Fruit fly (Drosophila melanogaster): ENCODE measurements around the gene CG33645.
A peak's percentile ranks its signal among the peaks of the same experiment; 100 is the strongest.

The CG33645 gene

DNA sequence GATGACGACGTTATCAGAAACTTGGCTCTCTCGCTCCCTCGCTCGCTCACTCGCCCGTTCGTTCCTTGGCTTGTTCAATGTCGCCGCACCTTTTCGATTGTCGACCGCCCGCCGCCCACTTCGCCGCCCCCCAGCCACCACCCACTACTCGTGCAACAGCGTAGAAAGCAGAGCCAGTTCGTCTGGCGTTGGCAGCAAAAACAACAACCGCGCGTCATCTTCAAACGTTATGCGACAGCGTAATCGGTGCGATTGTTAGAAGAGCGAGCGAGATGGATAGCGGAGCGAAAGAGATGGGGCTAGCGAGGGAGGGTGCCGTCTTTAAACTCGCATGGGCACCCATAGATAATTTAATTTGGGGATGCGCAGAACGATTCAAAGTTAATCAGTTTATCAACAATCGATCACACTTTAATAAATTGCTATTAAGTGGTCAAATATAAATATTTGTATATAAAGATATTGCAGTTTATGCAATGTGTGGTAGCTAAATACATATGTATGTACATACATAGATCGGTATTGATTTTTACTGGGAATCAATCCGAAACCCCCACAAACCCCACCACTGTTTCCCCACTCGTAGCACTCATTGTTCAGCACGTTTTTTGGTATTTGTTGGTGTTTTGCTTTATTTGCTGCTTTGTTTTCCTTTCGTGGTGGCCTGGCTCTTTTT is 18.2 kb upstream of the CG33645 start (continued):
- TF ChIP-seq inv (GFP tag; IDR thresholded peaks at IDR 0.05; ENCODE audit: partially characterized antibody), result no peak
- TF ChIP-seq oc (tag; optimal IDR thresholded peaks at IDR 0.05), result no peak
- peak; percentile 33 for TF ChIP-seq CG8388 (GFP tag; optimal IDR thresholded peaks at IDR 0.05)
- TF ChIP-seq grn (GFP tag; optimal IDR thresholded peaks at IDR 0.05), result no peak
- peak; percentile 52; the same call in 1 of the 2 replicates for TF ChIP-seq Xrp1 (GFP tag; IDR thresholded peaks at IDR 0.05)
- peak; percentile 57 for TF ChIP-seq CG9437 (GFP tag; optimal IDR thresholded peaks at IDR 0.05)
- no peak for TF ChIP-seq CG18476 (GFP tag; optimal IDR thresholded peaks at IDR 0.05)
- peak; percentile 41; the same call in 1 of the 3 replicates for TF ChIP-seq croc (GFP tag; conservative IDR thresholded peaks at IDR 0.05)
- TF ChIP-seq jigr1 (GFP tag; IDR thresholded peaks at IDR 0.05), result no peak
- TF ChIP-seq CG1602 (GFP tag; optimal IDR thresholded peaks at IDR 0.05), result no peak
- TF ChIP-seq gcm2 (GFP tag; optimal IDR thresholded peaks at IDR 0.05), result no peak
- TF ChIP-seq ftz-f1 (GFP tag; optimal IDR thresholded peaks at IDR 0.05), result no peak
- peak; percentile 68 for TF ChIP-seq zfh2 (GFP tag; optimal IDR thresholded peaks at IDR 0.05)
- peak; percentile 65 for TF ChIP-seq org-1 (GFP tag; optimal IDR thresholded peaks at IDR 0.05)
- TF ChIP-seq CG30403 (GFP tag; optimal IDR thresholded peaks at IDR 0.05), result peak; percentile 73
- no peak for TF ChIP-seq z (GFP tag; IDR thresholded peaks at IDR 0.05)
- 0 out of 3 replicates have a peak, but pooled peaks have one; percentile 36 for TF ChIP-seq CG3726 (GFP tag; IDR thresholded peaks at IDR 0.05)
- peak; percentile 9; the same call in 1 of the 2 replicates for TF ChIP-seq gsb (GFP tag; IDR thresholded peaks at IDR 0.05)
- TF ChIP-seq CG8944 (GFP tag; optimal IDR thresholded peaks at IDR 0.05), result no peak
- TF ChIP-seq en (GFP tag; optimal IDR thresholded peaks at IDR 0.05), result no peak
- peak; percentile 29 for TF ChIP-seq Fer2 (tag; optimal IDR thresholded peaks at IDR 0.05)
- no peak for TF ChIP-seq ab (GFP tag; optimal IDR thresholded peaks at IDR 0.05)
- peak; percentile 37 for TF ChIP-seq odd (GFP tag; optimal IDR thresholded peaks at IDR 0.05)
- TF ChIP-seq CG12219 (GFP tag; optimal IDR thresholded peaks at IDR 0.05), result no peak
- TF ChIP-seq CG10274 (GFP tag; optimal IDR thresholded peaks at IDR 0.05), result peak; percentile 34
- TF ChIP-seq CG7839 (tag; optimal IDR thresholded peaks at IDR 0.05), result peak; percentile 45
- no peak for TF ChIP-seq Stat92E (GFP tag; optimal IDR thresholded peaks at IDR 0.05)
- TF ChIP-seq hkb (optimal IDR thresholded peaks at IDR 0.05), result no peak
- TF ChIP-seq hkb (GFP tag; IDR thresholded peaks at IDR 0.05), result peak; percentile 12; the same call in 1 of the 2 replicates
- peak; percentile 30 for TF ChIP-seq Hand (GFP tag; optimal IDR thresholded peaks at IDR 0.05)
- TF ChIP-seq CG34422 (GFP tag; IDR thresholded peaks at IDR 0.05), result peak; percentile 23; the same call in 2 of the 3 replicates
- TF ChIP-seq CG18599 (GFP tag; optimal IDR thresholded peaks at IDR 0.05), result peak; percentile 59
- no peak for TF ChIP-seq toy (GFP tag; IDR thresholded peaks at IDR 0.05)
- TF ChIP-seq Trl (optimal IDR thresholded peaks at IDR 0.05), result peak in 1 of 2 experiments; percentile 40
- no peak for TF ChIP-seq Trl (GFP tag; optimal IDR thresholded peaks at IDR 0.05)
- TF ChIP-seq peb (GFP tag; IDR thresholded peaks at IDR 0.05), result peak; percentile 44; the same call in 1 of the 2 replicates
- TF ChIP-seq Gug (GFP tag; IDR thresholded peaks at IDR 0.05), result peak; percentile 60; the same call in 1 of the 4 replicates
- peak; percentile 69 for TF ChIP-seq CG8924 (tag; optimal IDR thresholded peaks at IDR 0.05)
- TF ChIP-seq CG9727 (GFP tag; optimal IDR thresholded peaks at IDR 0.05), result no peak
- TF ChIP-seq CG13287 (GFP tag; IDR thresholded peaks at IDR 0.05; ENCODE audit: partially characterized antibody), result peak; percentile 45
- no peak for TF ChIP-seq CG5245 (GFP tag; optimal IDR thresholded peaks at IDR 0.05)
- TF ChIP-seq CG6791 (GFP tag; IDR thresholded peaks at IDR 0.05; ENCODE audit: partially characterized antibody), result no peak
- 0 out of 3 replicates have a peak, but pooled peaks have one; percentile 27 for TF ChIP-seq Doc3 (GFP tag; IDR thresholded peaks at IDR 0.05; ENCODE audit: partially characterized antibody)
- TF ChIP-seq CG12391 (tag; optimal IDR thresholded peaks at IDR 0.05), result peak; percentile 47
- peak; percentile 63 for TF ChIP-seq abd-A (tag; optimal IDR thresholded peaks at IDR 0.05)
- peak; percentile 18 for TF ChIP-seq tap (tag; optimal IDR thresholded peaks at IDR 0.05)
- TF ChIP-seq BEAF-32 (GFP tag; optimal IDR thresholded peaks at IDR 0.05), result no peak
- no peak for TF ChIP-seq dan (GFP tag; IDR thresholded peaks at IDR 0.05)
- peak; percentile 13 for TF ChIP-seq Vsx1 (GFP tag; optimal IDR thresholded peaks at IDR 0.05)
